Fruit fly (Drosophila melanogaster): ENCODE measurements around the gene Uros1.

Uros1 gene

DNA sequence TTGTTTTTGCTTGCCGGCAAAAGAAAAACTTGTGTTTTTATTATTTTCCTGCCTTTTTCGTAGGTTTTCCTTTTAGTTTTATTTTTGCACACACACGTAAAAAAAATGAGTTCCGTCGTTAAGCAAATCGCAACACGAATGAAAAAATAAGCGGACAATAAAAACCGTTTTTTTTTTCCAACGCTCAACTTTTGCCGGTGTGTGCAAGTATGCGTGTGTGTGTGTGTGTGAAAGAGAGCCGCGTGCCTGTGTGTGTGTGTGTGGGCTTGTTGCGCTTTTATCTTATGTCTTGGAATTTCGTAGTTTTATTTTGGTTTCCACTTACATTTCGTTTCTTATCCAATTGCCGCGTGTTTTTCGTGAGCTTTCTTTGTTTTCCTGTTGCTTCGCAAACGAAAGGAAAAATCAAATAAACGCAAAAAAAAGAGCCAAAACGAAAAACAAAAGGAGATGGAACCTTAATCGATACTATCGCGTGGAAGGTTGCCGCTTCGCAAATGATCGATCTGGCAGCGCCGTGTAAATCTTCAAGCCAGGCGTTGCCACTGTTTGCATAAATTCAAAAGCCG is 2.1 kb downstream of the Uros1 start, which contains the start of gene Moe (continued):
- TF ChIP-seq prd (optimal IDR thresholded peaks at IDR 0.05) (no peak), prd (GFP tag; IDR thresholded peaks at IDR 0.05) (peak; percentile 58; the same call in 2 of the 3 replicates), ranshi (GFP tag; IDR thresholded peaks at IDR 0.05) (no peak; the same call in 1 of the 2 replicates), CG2199 (GFP tag; IDR thresholded peaks at IDR 0.05) (no peak), chm (GFP tag; IDR thresholded peaks at IDR 0.05) (no peak), nerfin-1 (tag; optimal IDR thresholded peaks at IDR 0.05) (peak; percentile 96), CG9727 (GFP tag; optimal IDR thresholded peaks at IDR 0.05) (peak; percentile 13), CG7745 (tag; optimal IDR thresholded peaks at IDR 0.05) (no peak), nerfin-2 (GFP tag; IDR thresholded peaks at IDR 0.05; ENCODE audit: partially characterized antibody) (peak; percentile 40; the same call in 1 of the 2 replicates), CG12071 (GFP tag; optimal IDR thresholded peaks at IDR 0.05) (no peak), lbe (GFP tag; optimal IDR thresholded peaks at IDR 0.05) (no peak), toy (GFP tag; IDR thresholded peaks at IDR 0.05) (no peak), bcd (GFP tag; optimal IDR thresholded peaks at IDR 0.05) (peak; percentile 33), CG6175 (GFP tag; IDR thresholded peaks at IDR 0.05) (no peak), CG1792 (GFP tag; optimal IDR thresholded peaks at IDR 0.05) (peak; percentile 55)

DNA sequence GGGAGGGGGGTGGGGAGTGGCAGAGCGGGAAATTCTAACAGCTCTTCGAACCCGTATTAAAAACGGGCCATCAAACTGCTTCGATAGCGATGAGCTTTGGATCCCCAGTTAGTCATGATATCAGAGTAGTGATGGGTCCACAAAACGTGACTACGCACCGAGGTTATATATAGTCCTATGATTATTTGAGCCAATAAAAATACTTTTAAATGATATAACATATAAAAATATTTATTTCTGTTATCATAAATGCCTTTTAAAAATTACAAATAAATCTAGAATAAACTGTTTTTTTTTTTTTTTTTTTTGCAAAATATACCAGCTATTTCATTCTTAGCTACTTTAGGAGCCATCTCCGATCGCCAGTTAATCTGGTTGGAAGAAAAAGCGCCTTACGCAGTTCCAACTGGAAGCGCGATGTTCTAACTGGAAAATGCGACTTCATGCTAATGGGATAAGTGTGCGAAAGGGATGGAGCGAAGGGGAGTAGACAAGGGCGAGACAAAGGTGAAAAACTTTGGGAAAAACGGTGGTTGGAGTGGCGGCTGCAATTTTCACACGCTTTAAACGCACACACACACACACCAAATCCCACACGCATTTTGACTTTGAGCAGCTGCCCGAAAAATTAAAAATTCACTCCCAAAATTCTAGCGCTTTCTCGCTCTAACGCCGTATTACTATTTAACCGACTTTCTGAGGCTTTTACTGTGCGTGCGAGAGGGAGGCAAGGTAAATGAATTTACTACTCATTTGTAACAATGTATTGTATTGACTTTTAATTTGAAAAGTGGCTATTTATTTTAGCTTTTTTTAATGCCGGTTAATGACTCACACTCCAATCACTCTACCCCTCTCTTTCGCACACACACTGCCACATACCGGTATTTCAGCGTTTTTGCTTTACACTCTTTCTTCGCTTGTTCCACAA is 3.0 kb downstream of the Uros1 start:
- TF ChIP-seq ATbp (GFP tag; optimal IDR thresholded peaks at IDR 0.05) (peak; percentile 9), CG6791 (GFP tag; IDR thresholded peaks at IDR 0.05; ENCODE audit: partially characterized antibody) (peak; percentile 9; the same call in 1 of the 3 replicates), fd96Cb (tag; optimal IDR thresholded peaks at IDR 0.05) (peak; percentile 16), CG9797 (GFP tag; optimal IDR thresholded peaks at IDR 0.05) (no peak), tap (tag; optimal IDR thresholded peaks at IDR 0.05) (peak; percentile 15), D19A (tag; optimal IDR thresholded peaks at IDR 0.05) (peak; percentile 15), Med (GFP tag) (peak; percentile 47), Fer3 (tag; optimal IDR thresholded peaks at IDR 0.05) (no peak), Sry-β (GFP tag; optimal IDR thresholded peaks at IDR 0.05) (peak; percentile 85), slbo (GFP tag; IDR thresholded peaks at IDR 0.05) (peak; percentile 43), pros (GFP tag; optimal IDR thresholded peaks at IDR 0.05) (peak; percentile 55), CG11696 (GFP tag; IDR thresholded peaks at IDR 0.05) (no peak), Mes4 (GFP tag; optimal IDR thresholded peaks at IDR 0.05) (no peak), CG32532 (GFP tag; IDR thresholded peaks at IDR 0.05) (peak; percentile 46; the same call in 1 of the 2 replicates), unpg (GFP tag; optimal IDR thresholded peaks at IDR 0.05) (peak; percentile 14), row (GFP tag; IDR thresholded peaks at IDR 0.05) (peak; percentile 53), hb (GFP tag; IDR thresholded peaks at IDR 0.05; ENCODE audit: partially characterized antibody) (no peak), CG14050 (GFP tag; IDR thresholded peaks at IDR 0.05) (no peak), CG14710 (tag; optimal IDR thresholded peaks at IDR 0.05) (peak; percentile 22), maf-S (GFP tag; optimal IDR thresholded peaks at IDR 0.05) (no peak), ro (GFP tag; IDR thresholded peaks at IDR 0.05) (no peak), br (optimal IDR thresholded peaks at IDR 0.05) (no peak), Oaz (GFP tag; IDR thresholded peaks at IDR 0.05) (no peak), bcd (GFP tag; optimal IDR thresholded peaks at IDR 0.05) (peak; percentile 7), CG2712 (tag; optimal IDR thresholded peaks at IDR 0.05) (peak; percentile 45), CG8359 (GFP tag; optimal IDR thresholded peaks at IDR 0.05; ENCODE audit: borderline replicate concordance) (no peak), phol (tag; optimal IDR thresholded peaks at IDR 0.05) (peak; percentile 8), CG31441 (GFP tag; IDR thresholded peaks at IDR 0.05) (0 out of 2 replicates have a peak, but pooled peaks have one; percentile 27), Atf-2 (GFP tag; optimal IDR thresholded peaks at IDR 0.05) (no peak), insv (GFP tag; optimal IDR thresholded peaks at IDR 0.05) (peak; percentile 88 to 96), lab (GFP tag; optimal IDR thresholded peaks at IDR 0.05) (peak; percentile 5), CG1024 (GFP tag; IDR thresholded peaks at IDR 0.05) (no peak), HLH54F (GFP tag; optimal IDR thresholded peaks at IDR 0.05) (no peak)

All from whole organism, embryonic.